Worm (Caenorhabditis elegans): Measurements from ENCODE around the gene tbc-20.

tbc-20 gene

DNA sequence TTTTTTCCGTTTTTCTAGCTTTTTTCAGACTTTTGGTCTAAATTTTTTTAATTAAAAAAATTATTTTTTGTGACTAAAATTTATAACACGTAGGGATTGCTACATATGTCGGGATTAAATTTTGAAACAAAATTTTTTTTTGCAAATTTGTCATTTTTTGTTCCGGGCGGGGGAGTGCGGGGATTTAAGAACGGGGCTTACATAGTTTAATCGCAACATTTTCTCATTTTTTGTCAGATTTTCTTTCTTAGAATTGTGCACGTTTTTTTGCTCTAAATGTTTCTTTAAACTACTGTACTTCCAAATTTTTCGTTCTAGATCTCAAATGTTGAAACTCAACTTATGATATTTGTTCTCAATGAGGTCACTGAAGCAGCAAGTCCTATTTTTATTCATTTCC, 7.5 kb upstream of the tbc-20 start, which contains the start of gene Y54E2A.10:
Gene Y54E2A.10, plus strand, starts transcription at position 301 of the 400 bp plus-strand sequence.
- TF ChIP-seq ceh-13 (GFP tag; optimal IDR thresholded peaks at IDR 0.05) = no peak
- no peak for TF ChIP-seq tra-4 (tag; optimal IDR thresholded peaks at IDR 0.05)
- TF ChIP-seq hmbx-1 (tag; optimal IDR thresholded peaks at IDR 0.05) = no peak
- TF ChIP-seq B0310.2 (tag; optimal IDR thresholded peaks at IDR 0.05) = no peak
- TF ChIP-seq ceh-36 (tag; optimal IDR thresholded peaks at IDR 0.05) = no peak
- no peak for TF ChIP-seq hnd-1 (tag; optimal IDR thresholded peaks at IDR 0.05)
- TF ChIP-seq tbx-11 (GFP tag; IDR thresholded peaks at IDR 0.05) = no peak
- TF ChIP-seq tbx-37 (GFP tag; conservative IDR thresholded peaks at IDR 0.05) = no peak
- no peak for TF ChIP-seq hmg-4 (GFP tag; optimal IDR thresholded peaks at IDR 0.05)
- TF ChIP-seq sea-1 (GFP tag; conservative IDR thresholded peaks at IDR 0.05) = no peak
- TF ChIP-seq ets-7 (tag; optimal IDR thresholded peaks at IDR 0.05) = no peak
- TF ChIP-seq pes-1 (GFP tag; IDR thresholded peaks at IDR 0.05) = no peak
- no peak for TF ChIP-seq flt-1 (GFP tag; IDR thresholded peaks at IDR 0.05)
- TF ChIP-seq ama-1 (optimal IDR thresholded peaks at IDR 0.05) = no peak
- TF ChIP-seq scrt-1 (GFP tag; IDR thresholded peaks at IDR 0.05) = no peak
- no peak for TF ChIP-seq aly-1 (tag; optimal IDR thresholded peaks at IDR 0.05)
- no peak for TF ChIP-seq F13C5.2 (tag; optimal IDR thresholded peaks at IDR 0.05)

- TF ChIP-seq pes-1 (GFP tag; IDR thresholded peaks at IDR 0.05) = no peak
- no peak for TF ChIP-seq hnd-1 (tag; optimal IDR thresholded peaks at IDR 0.05)
- no peak for TF ChIP-seq tra-4 (tag; optimal IDR thresholded peaks at IDR 0.05)
- TF ChIP-seq tbx-11 (GFP tag; IDR thresholded peaks at IDR 0.05) = no peak
- TF ChIP-seq ceh-13 (GFP tag; optimal IDR thresholded peaks at IDR 0.05) = no peak
- no peak for TF ChIP-seq F13C5.2 (tag; optimal IDR thresholded peaks at IDR 0.05)
These were observed 5.8 kb upstream of the tbc-20 start for ce11 chrII:14792470-14792869.

DNA sequence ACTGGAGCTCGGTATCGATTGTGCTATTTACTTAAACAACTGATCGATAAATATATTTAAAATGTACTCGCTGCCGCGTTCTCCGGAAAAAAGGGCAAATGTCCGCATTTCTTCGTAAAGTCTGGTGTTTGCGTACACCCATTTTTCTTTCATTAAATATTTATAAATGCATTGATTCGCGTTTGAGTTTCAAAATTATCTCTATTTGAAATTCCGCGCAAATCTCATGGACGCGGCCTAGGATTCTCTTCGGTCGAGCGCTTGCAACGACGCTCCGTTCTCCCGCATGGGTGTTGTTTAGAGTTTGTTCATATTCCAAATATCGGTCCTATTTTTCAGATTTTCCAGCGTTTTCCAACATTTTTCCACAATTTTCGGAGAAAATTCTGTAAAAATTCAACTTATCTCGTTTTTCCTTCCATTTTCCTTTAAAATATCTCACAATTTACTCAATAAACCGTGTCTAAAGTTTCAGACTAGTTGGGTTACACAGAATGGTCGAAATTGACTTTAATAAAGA, 3.3 kb upstream of the tbc-20 start, which contains the start of gene eif-3.B:
Gene eif-3.B, plus strand, starts transcription at position 470 of the 520 bp plus-strand sequence.
- TF ChIP-seq tbx-11 (GFP tag; IDR thresholded peaks at IDR 0.05) (peak; percentile 52; the same call in 1 of the 2 replicates), ama-1 (optimal IDR thresholded peaks at IDR 0.05) (no peak), F13C5.2 (tag; optimal IDR thresholded peaks at IDR 0.05) (peak; percentile 79), hmbx-1 (tag; optimal IDR thresholded peaks at IDR 0.05) (no peak), pes-1 (GFP tag; IDR thresholded peaks at IDR 0.05) (peak; percentile 78), tbx-37 (GFP tag; conservative IDR thresholded peaks at IDR 0.05) (peak; percentile 93), ceh-36 (tag; optimal IDR thresholded peaks at IDR 0.05) (no peak), hnd-1 (tag; optimal IDR thresholded peaks at IDR 0.05) (no peak), ets-7 (tag; optimal IDR thresholded peaks at IDR 0.05) (peak; percentile 30), ceh-13 (GFP tag; optimal IDR thresholded peaks at IDR 0.05) (no peak), aly-1 (tag; optimal IDR thresholded peaks at IDR 0.05) (no peak), scrt-1 (GFP tag; IDR thresholded peaks at IDR 0.05) (no peak), hmg-4 (GFP tag; optimal IDR thresholded peaks at IDR 0.05) (peak; percentile 53), B0310.2 (tag; optimal IDR thresholded peaks at IDR 0.05) (peak; percentile 3), tra-4 (tag; optimal IDR thresholded peaks at IDR 0.05) (no peak), flt-1 (GFP tag; IDR thresholded peaks at IDR 0.05) (no peak), sea-1 (GFP tag; conservative IDR thresholded peaks at IDR 0.05) (0 out of 2 replicates have a peak, but pooled peaks have one; percentile 34)

DNA sequence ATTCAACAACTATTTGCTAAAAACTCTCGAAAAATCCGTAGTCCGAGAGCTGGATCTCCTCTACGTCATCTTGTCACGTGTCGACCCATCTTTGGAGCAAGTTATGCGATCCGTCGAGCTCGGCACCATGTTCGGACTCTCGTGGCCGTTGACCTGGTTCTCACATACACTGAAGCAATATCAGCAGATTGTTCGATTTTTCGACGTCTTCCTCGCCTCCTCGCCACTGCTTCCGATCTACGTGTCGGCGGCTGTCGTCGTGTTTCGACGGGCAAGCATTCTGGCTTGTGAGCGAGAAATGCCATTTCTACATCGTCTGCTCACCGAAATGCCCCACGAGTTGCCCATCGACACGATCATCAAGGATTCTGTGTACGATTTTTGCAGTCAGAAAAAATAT, 1.1 kb downstream of the tbc-20 start:
- no peak for TF ChIP-seq hmbx-1 (tag; optimal IDR thresholded peaks at IDR 0.05)
- no peak for TF ChIP-seq aly-1 (tag; optimal IDR thresholded peaks at IDR 0.05)
- TF ChIP-seq tbx-11 (GFP tag; IDR thresholded peaks at IDR 0.05) = no peak
- TF ChIP-seq pes-1 (GFP tag; IDR thresholded peaks at IDR 0.05) = no peak
- no peak for TF ChIP-seq scrt-1 (GFP tag; IDR thresholded peaks at IDR 0.05)
- no peak for TF ChIP-seq B0310.2 (tag; optimal IDR thresholded peaks at IDR 0.05)
- no peak for TF ChIP-seq tbx-37 (GFP tag; conservative IDR thresholded peaks at IDR 0.05)
- no peak for TF ChIP-seq ama-1 (optimal IDR thresholded peaks at IDR 0.05)
- no peak for TF ChIP-seq hnd-1 (tag; optimal IDR thresholded peaks at IDR 0.05)
- no peak for TF ChIP-seq ceh-13 (GFP tag; optimal IDR thresholded peaks at IDR 0.05)
- TF ChIP-seq flt-1 (GFP tag; IDR thresholded peaks at IDR 0.05) = no peak
- no peak for TF ChIP-seq sea-1 (GFP tag; conservative IDR thresholded peaks at IDR 0.05)
- no peak for TF ChIP-seq F13C5.2 (tag; optimal IDR thresholded peaks at IDR 0.05)
- TF ChIP-seq ets-7 (tag; optimal IDR thresholded peaks at IDR 0.05) = no peak
- no peak for TF ChIP-seq hmg-4 (GFP tag; optimal IDR thresholded peaks at IDR 0.05)
- TF ChIP-seq ceh-36 (tag; optimal IDR thresholded peaks at IDR 0.05) = no peak
- no peak for TF ChIP-seq tra-4 (tag; optimal IDR thresholded peaks at IDR 0.05)

ce11 chrII:14801086-14801531, 2.8 kb downstream of the tbc-20 start:
- TF ChIP-seq ceh-13 (GFP tag; optimal IDR thresholded peaks at IDR 0.05) (no peak), flt-1 (GFP tag; IDR thresholded peaks at IDR 0.05) (peak; percentile 54), sea-1 (GFP tag; conservative IDR thresholded peaks at IDR 0.05) (peak; percentile 83), tra-4 (tag; optimal IDR thresholded peaks at IDR 0.05) (no peak), ets-7 (tag; optimal IDR thresholded peaks at IDR 0.05) (no peak), hmg-4 (GFP tag; optimal IDR thresholded peaks at IDR 0.05) (no peak), tbx-37 (GFP tag; conservative IDR thresholded peaks at IDR 0.05) (0 out of 2 replicates have a peak, but pooled peaks have one; percentile 38), tbx-11 (GFP tag; IDR thresholded peaks at IDR 0.05) (no peak), pes-1 (GFP tag; IDR thresholded peaks at IDR 0.05) (peak; percentile 75), hnd-1 (tag; optimal IDR thresholded peaks at IDR 0.05) (no peak)

ce11 chrII:14802527-14802926, 4.3 kb downstream of the tbc-20 start:
- peak; percentile 72 for TF ChIP-seq pes-1 (GFP tag; IDR thresholded peaks at IDR 0.05)
- TF ChIP-seq flt-1 (GFP tag; IDR thresholded peaks at IDR 0.05) = 0 out of 2 replicates have a peak, but pooled peaks have one; percentile 16
- TF ChIP-seq tbx-11 (GFP tag; IDR thresholded peaks at IDR 0.05) = peak; percentile 64

DNA sequence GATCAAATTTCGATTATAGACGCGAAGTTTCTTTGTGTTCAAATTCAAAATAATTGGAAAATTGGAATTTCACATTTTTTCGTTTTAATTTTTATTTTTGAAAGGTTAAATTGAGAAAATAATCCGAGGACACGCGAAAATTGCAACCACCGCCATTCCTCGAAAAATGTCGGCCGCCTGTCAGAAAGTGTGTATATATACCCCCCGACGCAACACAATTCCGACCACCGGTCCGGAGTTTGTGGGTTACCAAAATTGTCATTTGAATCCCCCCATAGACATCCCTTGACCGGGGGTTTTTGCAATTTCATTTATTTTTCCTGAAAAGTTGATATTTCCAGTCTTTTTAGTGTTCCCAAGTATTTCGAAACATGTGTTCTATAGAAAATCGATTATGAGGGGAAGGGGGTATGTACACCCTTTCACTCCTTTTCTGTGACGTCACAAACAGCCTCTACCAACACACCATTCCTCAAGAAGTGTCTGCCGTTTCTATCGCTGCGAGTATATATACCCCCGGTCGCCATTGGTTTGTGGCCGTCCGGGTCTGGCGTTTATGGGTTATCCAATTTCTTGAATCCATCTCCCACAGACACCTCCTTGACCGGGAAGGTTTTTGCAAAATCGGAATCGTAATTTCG, 6.1 kb downstream of the tbc-20 start, which contains the start of gene W01D2.3:
Gene W01D2.3, minus strand, starts transcription at position 51 of the 641 bp plus-strand sequence.
- TF ChIP-seq flt-1 (GFP tag; IDR thresholded peaks at IDR 0.05) = peak; percentile 79
- TF ChIP-seq hmbx-1 (tag; optimal IDR thresholded peaks at IDR 0.05) = peak; percentile 65
- peak; percentile 88 for TF ChIP-seq tra-4 (tag; optimal IDR thresholded peaks at IDR 0.05)
- peak; percentile 95 for TF ChIP-seq B0310.2 (tag; optimal IDR thresholded peaks at IDR 0.05)
- peak; percentile 79 for TF ChIP-seq hnd-1 (tag; optimal IDR thresholded peaks at IDR 0.05)
- TF ChIP-seq ama-1 (optimal IDR thresholded peaks at IDR 0.05) = no peak
- TF ChIP-seq scrt-1 (GFP tag; IDR thresholded peaks at IDR 0.05) = peak; percentile 84
- TF ChIP-seq tbx-11 (GFP tag; IDR thresholded peaks at IDR 0.05) = peak; percentile 85
- TF ChIP-seq tbx-37 (GFP tag; conservative IDR thresholded peaks at IDR 0.05) = peak; percentile 67
- TF ChIP-seq pes-1 (GFP tag; IDR thresholded peaks at IDR 0.05) = peak; percentile 91
- TF ChIP-seq F13C5.2 (tag; optimal IDR thresholded peaks at IDR 0.05) = peak; percentile 89
- TF ChIP-seq hmg-4 (GFP tag; optimal IDR thresholded peaks at IDR 0.05) = peak; percentile 98
- TF ChIP-seq aly-1 (tag; optimal IDR thresholded peaks at IDR 0.05) = peak; percentile 91
- TF ChIP-seq sea-1 (GFP tag; conservative IDR thresholded peaks at IDR 0.05) = peak; percentile 88
- TF ChIP-seq ceh-36 (tag; optimal IDR thresholded peaks at IDR 0.05) = peak; percentile 82
- peak; percentile 91 for TF ChIP-seq ceh-13 (GFP tag; optimal IDR thresholded peaks at IDR 0.05)
- peak; percentile 90 for TF ChIP-seq ets-7 (tag; optimal IDR thresholded peaks at IDR 0.05)

Data from whole organism, early embryonic.